Worm (Caenorhabditis elegans) whole organism, late embryonic: Measurements from ENCODE around the gene col-102.

Experiments
- Y22D7AL.16 ChIP-seq: sonication (generic microtip); optimal IDR thresholded peaks from 2 replicates; lab custom pipeline; 2016; ENCODE audit warnings: missing genetic modification characterization, missing compliant biosample characterization
- ama-1 ChIP-seq: fragments of 150-350 bp; optimal IDR thresholded peaks from 2 replicates; lab custom pipeline; 2014
- ceh-18 ChIP-seq: sonication (generic microtip); optimal IDR thresholded peaks from 2 replicates; lab custom pipeline; 2016; ENCODE audit warnings: missing genetic modification characterization, missing compliant biosample characterization
- ceh-24 ChIP-seq: sonication (generic microtip); optimal IDR thresholded peaks from 2 replicates; lab custom pipeline; 2016; ENCODE audit warnings: mild to moderate bottlenecking, missing genetic modification characterization, missing compliant biosample characterization
- ceh-31 ChIP-seq: sonication (generic microtip); optimal IDR thresholded peaks from 2 replicates; lab custom pipeline; 2016; ENCODE audit warnings: missing genetic modification characterization, missing compliant biosample characterization
- nhr-232 ChIP-seq: sonication (generic microtip); optimal IDR thresholded peaks from 2 replicates; lab custom pipeline; 2016; ENCODE audit warnings: missing genetic modification characterization, missing compliant biosample characterization
- pat-9 ChIP-seq: fragments of 200-800 bp; sonication (Bioruptor generic); optimal IDR thresholded peaks from 2 replicates; lab custom pipeline; 2018; ENCODE audit warnings: mild to moderate bottlenecking, missing genetic modification characterization, moderate library complexity, missing compliant biosample characterization
- pax-1 ChIP-seq: fragments of 150-350 bp; optimal IDR thresholded peaks from 2 replicates; lab custom pipeline; 2014; ENCODE audit warnings: missing biosample characterization, missing genetic modification characterization
- sdc-2 ChIP-seq: sonication (generic microtip); optimal IDR thresholded peaks from 2 replicates; lab custom pipeline; 2016; ENCODE audit warnings: missing genotype, missing genetic modification characterization, missing compliant biosample characterization
- sox-4 ChIP-seq: sonication (generic microtip); optimal IDR thresholded peaks from 2 replicates; lab custom pipeline; 2017; ENCODE audit warnings: mild to moderate bottlenecking, missing genetic modification characterization, inconsistent platforms, missing compliant biosample characterization
- unc-42 ChIP-seq: sonication (generic microtip); optimal IDR thresholded peaks from 2 replicates; lab custom pipeline; 2016; ENCODE audit warnings: missing genotype, missing genetic modification characterization, missing compliant biosample characterization
- unc-55 ChIP-seq: sonication (generic microtip); optimal IDR thresholded peaks from 2 replicates; lab custom pipeline; 2017; ENCODE audit warnings: missing biosample characterization, missing genetic modification reagents, missing genetic modification characterization

- TF ChIP-seq unc-55 (GFP tag; lab: Kevin White, UChicago) (peak; percentile 84), pat-9 (peak; percentile 94), ceh-18 (tag; lab: Kevin White, UChicago) (peak; percentile 99), pax-1 (peak; percentile 92), nhr-232 (no peak), ama-1 (lab: Kevin White, UChicago) (no peak), sdc-2 (tag; lab: Kevin White, UChicago) (peak; percentile 85), unc-42 (peak; percentile 94), Y22D7AL.16 (tag; lab: Kevin White, UChicago) (peak; percentile 80), sox-4 (peak; percentile 84), ceh-31 (tag; lab: Kevin White, UChicago) (peak; percentile 99), ceh-24 (tag; lab: Kevin White, UChicago) (peak; percentile 71)
Observed at ce11 chrIV:654526-655440, 50.5 kb downstream of the col-102 start, which contains the start of the genes rpl-15 and K11H12.8.
